Fruit fly (Drosophila melanogaster) whole organism, pupa: Measurements from ENCODE around the gene Proc.

Experiments used
- CG13204 ChIP-seq: fragments of 200-800 bp; sonication (Bioruptor generic); optimal IDR thresholded peaks from 2 replicates; lab custom pipeline; 2018; ENCODE audit warnings: missing biosample characterization, mild to moderate bottlenecking, missing genetic modification characterization, moderate library complexity
- CG15710 ChIP-seq: fragments of 200-800 bp; sonication (Bioruptor generic); optimal IDR thresholded peaks from 2 replicates; lab custom pipeline; 2018; ENCODE audit warnings: missing biosample characterization, mild to moderate bottlenecking, missing genetic modification characterization, moderate library complexity
- CG17806 ChIP-seq: fragments of 200-800 bp; sonication (Bioruptor generic); optimal IDR thresholded peaks from 2 replicates; lab custom pipeline; 2018; ENCODE audit warnings: missing biosample characterization, mild to moderate bottlenecking, missing genetic modification characterization, moderate library complexity
- CG32121 ChIP-seq: fragments of 200-800 bp; sonication (Bioruptor generic); IDR thresholded peaks from 2 replicates; pipeline ENCODE4 v1.3.6; 2022; ENCODE audit warnings: missing biosample characterization, missing genetic modification characterization
- CG34367 ChIP-seq: fragments of 200-800 bp; sonication (Bioruptor generic); optimal IDR thresholded peaks from 2 replicates; lab custom pipeline; 2018; ENCODE audit warnings: missing biosample characterization, mild to moderate bottlenecking, missing genetic modification characterization
- CG8159 ChIP-seq: fragments of 200-800 bp; sonication (Bioruptor generic); optimal IDR thresholded peaks from 3 replicates; lab custom pipeline; 2018; ENCODE audit warnings: missing biosample characterization, mild to moderate bottlenecking, missing genetic modification characterization, moderate library complexity
- CG8301 ChIP-seq: fragments of 200-800 bp; sonication (Bioruptor generic); optimal IDR thresholded peaks from 2 replicates; lab custom pipeline; 2018; ENCODE audit warnings: missing biosample characterization, mild to moderate bottlenecking, missing genetic modification characterization
- CG9948 ChIP-seq: fragments of 200-800 bp; sonication (Bioruptor generic); optimal IDR thresholded peaks from 2 replicates; lab custom pipeline; 2018; ENCODE audit warnings: missing biosample characterization, mild to moderate bottlenecking, missing genetic modification characterization, moderate library complexity
- D1 ChIP-seq: fragments of 200-800 bp; sonication (Bioruptor generic); optimal IDR thresholded peaks from 2 replicates; lab custom pipeline; 2018; ENCODE audit warnings: missing biosample characterization, mild to moderate bottlenecking, missing genetic modification characterization, moderate library complexity
- EcR ChIP-seq: fragments of 200-800 bp; sonication (Bioruptor generic); optimal IDR thresholded peaks from 3 replicates; lab custom pipeline; 2019; ENCODE audit warnings: missing biosample characterization, missing genetic modification characterization, mild to moderate bottlenecking, moderate library complexity, missing genetic modification reagents
- Ets98B ChIP-seq: fragments of 200-800 bp; sonication (Bioruptor generic); IDR thresholded peaks from 2 replicates; pipeline ENCODE4 v1.3.6; 2022; ENCODE audit warnings: missing biosample characterization, missing genetic modification characterization
- Pif1B ChIP-seq: fragments of 200-800 bp; sonication (Bioruptor generic); optimal IDR thresholded peaks from 3 replicates; lab custom pipeline; 2016; ENCODE audit warnings: missing biosample characterization, missing genetic modification characterization
- Snoo ChIP-seq: fragments of 200-800 bp; sonication (Bioruptor generic); optimal IDR thresholded peaks from 3 replicates; lab custom pipeline; 2017; ENCODE audit warnings: missing biosample characterization, mild to moderate bottlenecking, missing genetic modification characterization, inconsistent platforms
- rn ChIP-seq: fragments of 200-800 bp; sonication (Bioruptor generic); IDR thresholded peaks from 2 replicates; pipeline ENCODE4 v1.3.6; 2022; ENCODE audit warnings: missing biosample characterization, missing genetic modification characterization

dm6 chr2L:7849472-7849871, 21.8 kb downstream of the Proc start:
- TF ChIP-seq rn (no peak), D1 (tag; lab: Kevin White, UChicago) (no peak), Snoo (tag; lab: Kevin White, UChicago) (no peak), CG8301 (tag; lab: Kevin White, UChicago) (no peak), CG17806 (tag; lab: Kevin White, UChicago) (no peak), CG13204 (no peak), Pif1B (GFP tag; lab: Kevin White, UChicago) (no peak), CG8159 (tag; lab: Kevin White, UChicago) (peak; percentile 20), CG15710 (tag; lab: Kevin White, UChicago) (no peak), CG34367 (tag; lab: Kevin White, UChicago) (no peak), CG9948 (tag; lab: Kevin White, UChicago) (no peak), EcR (GFP tag; lab: Kevin White, UChicago) (no peak), Ets98B (GFP tag; lab: Robert Waterston, UW) (no peak), CG32121 (GFP tag; lab: Robert Waterston, UW) (0 out of 2 replicates have a peak, but pooled peaks have one; percentile 15)
